Fruit fly (Drosophila melanogaster): Measurements from ENCODE around the gene CG42367.

- no peak for TF ChIP-seq CG15269 (tag; optimal IDR thresholded peaks at IDR 0.05)
- TF ChIP-seq gce (GFP tag; IDR thresholded peaks at IDR 0.05) = no peak
- TF ChIP-seq CG1832 (GFP tag; optimal IDR thresholded peaks at IDR 0.05) = no peak
- no peak for TF ChIP-seq Bdp1 (GFP tag; optimal IDR thresholded peaks at IDR 0.05)
- no peak for TF ChIP-seq Abd-B (GFP tag; optimal IDR thresholded peaks at IDR 0.05)
- TF ChIP-seq crol (GFP tag; IDR thresholded peaks at IDR 0.05) = no peak
- no peak for TF ChIP-seq ind (GFP tag; optimal IDR thresholded peaks at IDR 0.05)
- no peak for TF ChIP-seq Ets65A (GFP tag)
- TF ChIP-seq gsb-n (tag; optimal IDR thresholded peaks at IDR 0.05) = no peak
- TF ChIP-seq ken (GFP tag; IDR thresholded peaks at IDR 0.05) = no peak
Observed at dm6 chr2L:9949178-9950062, 19.0 kb downstream of the CG42367 start.

Data from whole organism, embryonic.